Fruit fly (Drosophila melanogaster): ENCODE data around the gene beat-Vc.
A peak's percentile ranks its signal among the peaks of the same experiment; 100 is the strongest.

DNA sequence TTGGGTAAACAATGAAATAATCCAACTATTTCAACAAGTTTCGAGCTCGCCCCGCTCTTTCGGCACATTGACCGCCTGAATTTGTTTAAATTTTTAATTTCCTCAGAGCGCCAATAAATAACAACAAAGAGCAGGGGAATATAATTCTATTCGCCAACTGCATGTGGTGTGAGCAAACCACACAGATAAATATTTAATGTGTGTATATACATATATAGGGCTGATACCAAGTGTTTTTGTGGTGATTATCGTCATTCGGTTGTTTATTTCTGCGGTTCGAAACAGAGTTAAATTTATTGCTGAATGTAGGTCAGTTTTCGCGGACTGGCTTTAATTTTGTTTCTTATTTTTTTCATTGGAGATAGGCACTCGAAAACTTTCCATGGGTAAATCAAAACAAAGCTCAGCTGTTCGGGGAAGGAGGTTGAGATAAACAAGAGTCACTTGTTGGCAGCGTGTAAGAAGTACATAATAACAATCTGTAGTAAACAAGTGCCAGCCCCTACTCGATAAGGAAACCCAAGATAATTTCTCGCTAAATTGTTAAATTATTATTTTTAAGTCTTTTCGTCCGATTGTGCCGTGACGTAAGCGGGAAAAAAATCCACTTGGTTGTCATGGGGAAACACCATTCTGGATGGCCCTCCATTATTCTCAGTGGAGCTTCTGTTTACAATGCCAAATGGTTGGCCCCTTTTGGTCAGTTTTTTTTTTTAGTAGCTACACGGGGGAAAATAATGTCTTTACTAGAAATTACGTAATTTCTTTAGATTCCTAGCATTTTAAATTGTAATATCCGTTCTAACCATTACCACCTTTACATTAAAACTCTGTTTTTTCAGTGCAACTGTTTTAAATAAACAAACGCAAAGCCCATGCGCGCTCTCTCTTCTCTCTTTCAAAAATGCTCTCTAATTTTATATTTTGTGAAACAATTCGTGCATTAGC, 65.2 kb downstream of the beat-Vc start:
- TF ChIP-seq fru (GFP tag; optimal IDR thresholded peaks at IDR 0.05) (peak; percentile 61), foxo (GFP tag; optimal IDR thresholded peaks at IDR 0.05) (peak in 1 of 2 experiments; percentile 65), Hnf4 (GFP tag; optimal IDR thresholded peaks at IDR 0.05) (no peak), dmrt93B (GFP tag; optimal IDR thresholded peaks at IDR 0.05) (no peak), lola (GFP tag; optimal IDR thresholded peaks at IDR 0.05) (no peak), dsf (GFP tag; optimal IDR thresholded peaks at IDR 0.05; ENCODE audit: borderline replicate concordance) (no peak)

All from whole organism, wandering third instar larva.